Fruit fly (Drosophila melanogaster): ENCODE measurements around the gene CG12984.

CG12984 gene

dm6 chr3L:20954118-20954517, 37.4 kb upstream of the CG12984 start (continued):
- TF ChIP-seq GATAe (GFP tag; conservative IDR thresholded peaks at IDR 0.05) (no peak), caup (GFP tag; optimal IDR thresholded peaks at IDR 0.05; ENCODE audit: severe bottlenecking) (no peak), CG11093 (GFP tag; IDR thresholded peaks at IDR 0.05) (no peak), CG33557 (GFP tag; optimal IDR thresholded peaks at IDR 0.05) (peak; percentile 71), CG11456 (GFP tag; IDR thresholded peaks at IDR 0.05) (no peak), Dp (GFP tag; optimal IDR thresholded peaks at IDR 0.05) (no peak), gt (GFP tag; IDR thresholded peaks at IDR 0.05) (no peak), lab (GFP tag; optimal IDR thresholded peaks at IDR 0.05) (peak; percentile 53), kah (GFP tag; optimal IDR thresholded peaks at IDR 0.05) (no peak), insv (GFP tag; optimal IDR thresholded peaks at IDR 0.05) (no peak), YL-1 (GFP tag; optimal IDR thresholded peaks at IDR 0.05) (no peak), repo (GFP tag; optimal IDR thresholded peaks at IDR 0.05) (no peak), CG6272 (GFP tag; IDR thresholded peaks at IDR 0.05) (no peak), CG10267 (tag; optimal IDR thresholded peaks at IDR 0.05) (no peak), Spps (tag; optimal IDR thresholded peaks at IDR 0.05) (peak; percentile 13), CG30431 (GFP tag; optimal IDR thresholded peaks at IDR 0.05) (no peak), chif (GFP tag; optimal IDR thresholded peaks at IDR 0.05) (no peak), phol (tag; optimal IDR thresholded peaks at IDR 0.05) (no peak), CG16815 (GFP tag; optimal IDR thresholded peaks at IDR 0.05) (no peak), twi (tag; optimal IDR thresholded peaks at IDR 0.05) (no peak), Mrtf (GFP tag; IDR thresholded peaks at IDR 0.05) (no peak), sens (GFP tag) (peak; percentile 85), nom (GFP tag; optimal IDR thresholded peaks at IDR 0.05) (no peak), wek (GFP tag; optimal IDR thresholded peaks at IDR 0.05) (peak; percentile 56), slbo (GFP tag; IDR thresholded peaks at IDR 0.05) (no peak), org-1 (GFP tag; optimal IDR thresholded peaks at IDR 0.05) (peak; percentile 8), Trl (optimal IDR thresholded peaks at IDR 0.05) (no peak), Trl (GFP tag; optimal IDR thresholded peaks at IDR 0.05) (peak; percentile 29), tna (GFP tag; IDR thresholded peaks at IDR 0.05; ENCODE audit: partially characterized antibody) (no peak), esg (GFP tag; conservative IDR thresholded peaks at IDR 0.05) (no peak), CG13894 (tag; optimal IDR thresholded peaks at IDR 0.05) (no peak), CG3163 (GFP tag; optimal IDR thresholded peaks at IDR 0.05) (no peak), NC2β (GFP tag; optimal IDR thresholded peaks at IDR 0.05) (peak; percentile 31), MTF-1 (GFP tag; optimal IDR thresholded peaks at IDR 0.05; ENCODE audit: borderline replicate concordance) (peak; percentile 58), CG3838 (GFP tag; optimal IDR thresholded peaks at IDR 0.05) (no peak), her (GFP tag; optimal IDR thresholded peaks at IDR 0.05) (no peak), Optix (GFP tag; IDR thresholded peaks at IDR 0.05) (no peak), CG2129 (GFP tag; IDR thresholded peaks at IDR 0.05; ENCODE audit: partially characterized antibody) (no peak), Sin3A (optimal IDR thresholded peaks at IDR 0.05) (no peak), CG15011 (GFP tag; optimal IDR thresholded peaks at IDR 0.05) (no peak), emc (GFP tag; optimal IDR thresholded peaks at IDR 0.05) (no peak), CG17612 (GFP tag; IDR thresholded peaks at IDR 0.05) (no peak), hb (GFP tag; IDR thresholded peaks at IDR 0.05; ENCODE audit: partially characterized antibody) (no peak), wdn (GFP tag; IDR thresholded peaks at IDR 0.05) (no peak), PHDP (tag; optimal IDR thresholded peaks at IDR 0.05) (no peak), nau (GFP tag; optimal IDR thresholded peaks at IDR 0.05) (no peak), CG10321 (GFP tag; IDR thresholded peaks at IDR 0.05) (no peak), Fer3 (tag; optimal IDR thresholded peaks at IDR 0.05) (peak; percentile 19), CG31365 (tag; optimal IDR thresholded peaks at IDR 0.05) (no peak), MESR4 (GFP tag; optimal IDR thresholded peaks at IDR 0.05) (no peak), CG8290 (GFP tag; optimal IDR thresholded peaks at IDR 0.05) (no peak), CG8290 (tag; optimal IDR thresholded peaks at IDR 0.05) (peak in 1 of 2 experiments; percentile 12), CG8089 (GFP tag; optimal IDR thresholded peaks at IDR 0.05) (no peak)
